Worm (Caenorhabditis elegans) whole organism, L1 larva: ENCODE measurements around the gene C01G10.10.
A peak's percentile ranks its signal among the peaks of the same experiment; 100 is the strongest.

Experiments
- C34B4.2 ChIP-seq: sonication (generic microtip); optimal IDR thresholded peaks from 2 replicates; lab custom pipeline; 2017; ENCODE audit warnings: mild to moderate bottlenecking, missing genetic modification characterization, missing compliant biosample characterization
- Y116A8C.19 ChIP-seq: sonication (generic microtip); optimal IDR thresholded peaks from 2 replicates; lab custom pipeline; 2016; ENCODE audit warnings: missing compliant biosample characterization, missing genetic modification characterization, borderline replicate concordance
- alr-1 ChIP-seq: fragments of 200-800 bp; sonication (Bioruptor generic); optimal IDR thresholded peaks from 2 replicates; lab custom pipeline; 2018; ENCODE audit warnings: borderline replicate concordance, mild to moderate bottlenecking, missing genetic modification characterization, missing compliant biosample characterization
- aly-2 ChIP-seq: fragments of 150-350 bp; optimal IDR thresholded peaks from 2 replicates; lab custom pipeline; 2014; ENCODE audit warnings: missing biosample characterization, missing genetic modification characterization
- ama-1 ChIP-seq: fragments of 150-350 bp; optimal IDR thresholded peaks from 2 replicates; lab custom pipeline; 2014
- blmp-1 ChIP-seq: fragments of 150-350 bp; optimal IDR thresholded peaks from 2 replicates; lab custom pipeline; 2014; ENCODE audit warnings: missing biosample characterization, missing genetic modification characterization
- ceh-63 ChIP-seq: fragments of 200-800 bp; sonication (Bioruptor generic); optimal IDR thresholded peaks from 2 replicates; lab custom pipeline; 2018; ENCODE audit warnings: mild to moderate bottlenecking, missing genetic modification characterization, missing compliant biosample characterization
- ceh-82 ChIP-seq, 3 experiments: fragments of 150-350 bp in 1 of 3; sonication (generic microtip) in 2 of 3; optimal IDR thresholded peaks; 2 replicates each; lab custom pipeline; 2014 to 2017; ENCODE audit warnings: missing biosample characterization in 3 of 3, missing genetic modification characterization in 3 of 3
- ceh-88 ChIP-seq: fragments of 200-800 bp; sonication (Bioruptor generic); IDR thresholded peaks from 2 replicates; pipeline ENCODE4 v1.3.6; 2022; ENCODE audit warnings: missing genetic modification characterization, missing compliant biosample characterization
- ceh-90 ChIP-seq: sonication (generic microtip); optimal IDR thresholded peaks from 2 replicates; lab custom pipeline; 2016; ENCODE audit warnings: missing genetic modification characterization, missing compliant biosample characterization
- dsc-1 ChIP-seq: sonication (generic microtip); optimal IDR thresholded peaks from 2 replicates; lab custom pipeline; 2016; ENCODE audit warnings: mild to moderate bottlenecking, missing genetic modification characterization, missing compliant biosample characterization
- egl-13 ChIP-seq: sonication (generic microtip); optimal IDR thresholded peaks from 2 replicates; lab custom pipeline; 2016; ENCODE audit warnings: missing genotype, missing genetic modification reagents, missing genetic modification characterization, missing compliant biosample characterization
- egl-27 ChIP-seq, 2 experiments: fragments of 150-350 bp in 1 of 2; sonication (generic microtip); optimal IDR thresholded peaks; 3 replicates each; lab custom pipeline; 2017 to 2018; ENCODE audit warnings: missing biosample characterization in 2 of 2, missing genetic modification characterization in 2 of 2, missing genetic modification reagents in 2 of 2
- elt-2 ChIP-seq: sonication (generic microtip); optimal IDR thresholded peaks from 2 replicates; lab custom pipeline; 2016; ENCODE audit warnings: missing genetic modification characterization, mild to moderate bottlenecking, inconsistent platforms, missing compliant biosample characterization, missing genetic modification reagents
- ets-5 ChIP-seq: fragments of 200-800 bp; sonication (Bioruptor generic); IDR thresholded peaks from 2 replicates; pipeline ENCODE4 v1.3.6; 2022; ENCODE audit warnings: missing genetic modification characterization, missing compliant biosample characterization
- fkh-10 ChIP-seq: sonication (generic microtip); optimal IDR thresholded peaks from 2 replicates; lab custom pipeline; 2017; ENCODE audit warnings: missing biosample characterization, missing genetic modification reagents, missing genetic modification characterization
- fkh-4 ChIP-seq: sonication (generic microtip); optimal IDR thresholded peaks from 2 replicates; lab custom pipeline; 2016; ENCODE audit warnings: missing compliant biosample characterization, missing genetic modification characterization, borderline replicate concordance
- fkh-8 ChIP-seq: sonication (generic microtip); optimal IDR thresholded peaks from 2 replicates; lab custom pipeline; 2016; ENCODE audit warnings: mild to moderate bottlenecking, missing genetic modification characterization, missing compliant biosample characterization
- fos-1 ChIP-seq: fragments of 150-350 bp; optimal IDR thresholded peaks from 2 replicates; lab custom pipeline; 2014; ENCODE audit warnings: missing biosample characterization, missing genetic modification characterization
- grh-1 ChIP-seq: fragments of 200-800 bp; sonication (Bioruptor generic); IDR thresholded peaks from 2 replicates; pipeline ENCODE4 v1.3.6; 2022; ENCODE audit warnings: missing genetic modification reagents, missing genetic modification characterization, missing compliant biosample characterization
- hlh-4 ChIP-seq: sonication (generic microtip); optimal IDR thresholded peaks from 2 replicates; lab custom pipeline; 2016; ENCODE audit warnings: mild to moderate bottlenecking, missing genetic modification characterization, missing compliant biosample characterization
- lin-14 ChIP-seq: fragments of 200-800 bp; sonication (Bioruptor generic); optimal IDR thresholded peaks from 2 replicates; lab custom pipeline; 2018; ENCODE audit warnings: mild to moderate bottlenecking, missing genetic modification characterization, moderate library complexity, missing compliant biosample characterization
- lin-39 ChIP-seq: fragments of 150-350 bp; optimal IDR thresholded peaks from 2 replicates; lab custom pipeline; 2014; ENCODE audit warnings: missing biosample characterization, missing genetic modification reagents, missing genetic modification characterization
- lir-3 ChIP-seq: sonication (generic microtip); optimal IDR thresholded peaks from 2 replicates; lab custom pipeline; 2016; ENCODE audit warnings: mild to moderate bottlenecking, missing genetic modification characterization, moderate library complexity, missing compliant biosample characterization; ENCODE audit not compliant: poor library complexity
- lsy-2 ChIP-seq, 2 experiments: fragments of 150-350 bp; optimal IDR thresholded peaks; 2 replicates each; lab custom pipeline; 2014; ENCODE audit warnings: missing biosample characterization in 2 of 2, missing genetic modification characterization in 2 of 2
- mdl-1 ChIP-seq, 2 experiments: fragments of 150-350 bp; optimal IDR thresholded peaks; 2 replicates each; lab custom pipeline; 2014 to 2017; ENCODE audit warnings: missing biosample characterization in 2 of 2, missing genetic modification characterization in 2 of 2, inconsistent platforms in 1 of 2
- mep-1 ChIP-seq: fragments of 150-350 bp; optimal IDR thresholded peaks from 2 replicates; lab custom pipeline; 2014; ENCODE audit warnings: missing biosample characterization, missing genetic modification characterization
- nhr-12 ChIP-seq: sonication (generic microtip); optimal IDR thresholded peaks from 2 replicates; lab custom pipeline; 2017; ENCODE audit warnings: missing biosample characterization, missing genetic modification characterization
- nhr-19 ChIP-seq: fragments of 200-800 bp; sonication (Bioruptor generic); conservative IDR thresholded peaks from 2 replicates; pipeline ENCODE4 v1.3.6; 2022; ENCODE audit warnings: missing genetic modification characterization, missing compliant biosample characterization
- nhr-20 ChIP-seq: sonication (generic microtip); optimal IDR thresholded peaks from 2 replicates; lab custom pipeline; 2016; ENCODE audit warnings: mild to moderate bottlenecking, missing genetic modification characterization, missing compliant biosample characterization
- nhr-47 ChIP-seq: sonication (generic microtip); optimal IDR thresholded peaks from 2 replicates; lab custom pipeline; 2016; ENCODE audit warnings: mild to moderate bottlenecking, missing genetic modification characterization, moderate library complexity, missing compliant biosample characterization
- nhr-76 ChIP-seq: sonication (generic microtip); optimal IDR thresholded peaks from 2 replicates; lab custom pipeline; 2017; ENCODE audit warnings: missing biosample characterization, missing genetic modification characterization
- nhr-77 ChIP-seq: fragments of 150-350 bp; optimal IDR thresholded peaks from 2 replicates; lab custom pipeline; 2014; ENCODE audit warnings: missing biosample characterization, missing genetic modification characterization
- nhr-84 ChIP-seq: sonication (generic microtip); optimal IDR thresholded peaks from 2 replicates; lab custom pipeline; 2017; ENCODE audit warnings: missing biosample characterization, missing genetic modification characterization
- nhr-85 ChIP-seq: sonication (generic microtip); peaks from one replicate; lab custom pipeline; 2016; ENCODE audit warnings: missing genetic modification characterization, inconsistent platforms, missing compliant biosample characterization
- nhr-90 ChIP-seq: sonication (generic microtip); optimal IDR thresholded peaks from 2 replicates; lab custom pipeline; 2016; ENCODE audit warnings: mild to moderate bottlenecking, missing genetic modification characterization, missing compliant biosample characterization; ENCODE audit not compliant: poor library complexity
- pag-3 ChIP-seq: sonication (generic microtip); optimal IDR thresholded peaks from 2 replicates; lab custom pipeline; 2017; ENCODE audit warnings: missing genetic modification characterization, mild to moderate bottlenecking, missing compliant biosample characterization, antibody characterized with exemption, borderline replicate concordance; ENCODE audit not compliant: insufficient read depth
- skn-1 ChIP-seq: fragments of 150-350 bp; optimal IDR thresholded peaks from 2 replicates; lab custom pipeline; 2014; ENCODE audit warnings: missing biosample characterization, missing genetic modification characterization
- snu-23 ChIP-seq: sonication (generic microtip); optimal IDR thresholded peaks from 2 replicates; lab custom pipeline; 2016; ENCODE audit warnings: missing genetic modification characterization, missing compliant biosample characterization
- sptf-1 ChIP-seq: fragments of 150-350 bp; optimal IDR thresholded peaks from 2 replicates; lab custom pipeline; 2014; ENCODE audit warnings: missing biosample characterization, missing genetic modification characterization
- swsn-7 ChIP-seq: sonication (generic microtip); optimal IDR thresholded peaks from 2 replicates; lab custom pipeline; 2016; ENCODE audit warnings: missing genetic modification characterization, missing compliant biosample characterization
- tbx-2 ChIP-seq: sonication (generic microtip); optimal IDR thresholded peaks from 2 replicates; lab custom pipeline; 2016; ENCODE audit warnings: missing genetic modification characterization, missing compliant biosample characterization
- unc-30 ChIP-seq: sonication (generic microtip); optimal IDR thresholded peaks from 2 replicates; lab custom pipeline; 2017; ENCODE audit warnings: missing biosample characterization, missing genetic modification characterization
- unc-62 ChIP-seq: fragments of 150-350 bp; optimal IDR thresholded peaks from 2 replicates; lab custom pipeline; 2014; ENCODE audit warnings: missing biosample characterization, missing genetic modification reagents, missing genetic modification characterization
- unc-86 ChIP-seq: sonication (generic microtip); optimal IDR thresholded peaks from 2 replicates; lab custom pipeline; 2016; ENCODE audit warnings: missing genetic modification characterization, missing compliant biosample characterization
- zag-1 ChIP-seq: fragments of 150-350 bp; optimal IDR thresholded peaks from 2 replicates; lab custom pipeline; 2014; ENCODE audit warnings: missing biosample characterization, missing genetic modification characterization
- ztf-11 ChIP-seq, 2 experiments: sonication (generic microtip); optimal IDR thresholded peaks; 2 replicates each; lab custom pipeline; 2016 to 2017; ENCODE audit warnings: missing genetic modification characterization in 2 of 2, missing biosample characterization in 1 of 2, missing compliant biosample characterization in 1 of 2

The C01G10.10 gene

ce11 chrV:15088613-15089012 lies 6.4 kb upstream of the C01G10.10 start, which contains the start of gene C01G10.18:
C01G10.18 (minus strand) TSS chrV:15088713.
- no peak for TF ChIP-seq lin-39 (tag; lab: Kevin White, UChicago)
- TF ChIP-seq zag-1 (tag; lab: Kevin White, UChicago): no peak

ce11 chrV:15087207-15087706 lies 5.0 kb upstream of the C01G10.10 start, which contains the start of the genes C01G10.15 and C01G10.6:
C01G10.15 (minus strand) TSS chrV:15087307.
C01G10.6 (plus strand) TSS chrV:15087656.
- no peak for TF ChIP-seq lin-39 (tag; lab: Kevin White, UChicago)
- no peak for TF ChIP-seq blmp-1 (tag; lab: Kevin White, UChicago)
- TF ChIP-seq mep-1 (tag; lab: Kevin White, UChicago): no peak
- peak; percentile 52 for TF ChIP-seq nhr-77 (tag; lab: Kevin White, UChicago)
- TF ChIP-seq Y116A8C.19 (tag; lab: Kevin White, UChicago): no peak
- no peak for TF ChIP-seq nhr-84 (tag; lab: Kevin White, UChicago)
- no peak for TF ChIP-seq fos-1
- no peak for TF ChIP-seq unc-86
- no peak for TF ChIP-seq sptf-1 (tag; lab: Kevin White, UChicago)
- peak; percentile 39 for TF ChIP-seq lin-14
- no peak for TF ChIP-seq skn-1 (tag; lab: Kevin White, UChicago)
- TF ChIP-seq fkh-10 (GFP tag; lab: Kevin White, UChicago): no peak
- no peak for TF ChIP-seq nhr-85
- TF ChIP-seq ztf-11 (tag; optimal IDR thresholded peaks at IDR 0.05; lab: Kevin White, UChicago): no peak
- TF ChIP-seq unc-62 (GFP tag; lab: Kevin White, UChicago): no peak
- TF ChIP-seq hlh-4 (tag; lab: Kevin White, UChicago): no peak
- TF ChIP-seq lir-3: no peak
- TF ChIP-seq nhr-12 (tag; lab: Kevin White, UChicago): no peak
- TF ChIP-seq fkh-4 (tag; lab: Kevin White, UChicago): no peak
- TF ChIP-seq ceh-82 (tag; optimal IDR thresholded peaks at IDR 0.05; lab: Kevin White, UChicago): no peak
- no peak for TF ChIP-seq ama-1
- no peak for TF ChIP-seq pag-3 (tag; lab: Kevin White, UChicago)
- no peak for TF ChIP-seq mdl-1 (tag; optimal IDR thresholded peaks at IDR 0.05; lab: Kevin White, UChicago)
- no peak for TF ChIP-seq nhr-47
- no peak for TF ChIP-seq egl-27 (tag; optimal IDR thresholded peaks at IDR 0.05; lab: Kevin White, UChicago)
- TF ChIP-seq tbx-2 (tag; lab: Kevin White, UChicago): peak; percentile 29

DNA sequence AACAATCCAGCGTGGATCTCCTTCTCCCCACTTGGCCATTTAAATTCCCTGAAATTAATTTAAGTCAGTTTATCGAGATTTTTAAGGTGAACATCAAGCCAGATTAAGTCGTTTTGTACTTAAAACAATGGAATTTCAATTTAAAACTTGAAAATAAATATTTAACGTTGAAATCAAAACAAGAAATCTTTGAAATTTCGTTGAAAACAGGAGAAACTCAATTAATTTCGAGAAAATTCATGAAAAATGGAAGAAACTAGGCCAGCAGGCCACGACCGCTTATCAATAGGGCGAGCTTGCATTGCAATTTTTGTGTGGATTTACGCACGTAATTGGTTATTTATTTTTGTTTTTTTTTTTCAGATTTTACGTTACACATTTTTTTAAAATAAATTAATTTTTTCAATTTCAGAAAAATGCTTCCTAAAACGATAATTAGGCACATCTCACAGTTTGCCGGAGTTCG lies 3.1 kb upstream of the C01G10.10 start, which contains the start of the genes ahsa-1 and C01G10.7:
TSS of gene ahsa-1 (minus strand) at position 51 of the 466 bp plus-strand sequence.
TSS of gene C01G10.7 (plus strand) at position 413 of the 466 bp plus-strand sequence.
- TF ChIP-seq alr-1 (tag; lab: Kevin White, UChicago) (no peak), nhr-76 (no peak), unc-30 (no peak), dsc-1 (tag; lab: Kevin White, UChicago) (peak; percentile 94), snu-23 (GFP tag; lab: Kevin White, UChicago) (peak; percentile 95), fkh-4 (tag; lab: Kevin White, UChicago) (peak; percentile 94), nhr-85 (peak; percentile 97), nhr-12 (tag; lab: Kevin White, UChicago) (no peak), C34B4.2 (tag; lab: Kevin White, UChicago) (no peak), ceh-88 (GFP tag; lab: Robert Waterston, UW) (peak; percentile 53; the same call in 1 of the 2 replicates), ceh-90 (peak; percentile 92), egl-13 (tag; lab: Kevin White, UChicago) (no peak), ceh-82 (tag; optimal IDR thresholded peaks at IDR 0.05; lab: Kevin White, UChicago) (peak; percentile 83 to 91 (median 87)), swsn-7 (tag; lab: Kevin White, UChicago) (peak; percentile 90), unc-86 (peak; percentile 85), nhr-47 (peak; percentile 94), aly-2 (tag; lab: Kevin White, UChicago) (peak; percentile 38), ama-1 (peak; percentile 25), fkh-8 (tag; lab: Kevin White, UChicago) (peak; percentile 92), ets-5 (GFP tag; lab: Robert Waterston, UW) (no peak), nhr-84 (tag; lab: Kevin White, UChicago) (no peak), elt-2 (peak; percentile 69), nhr-90 (tag; lab: Kevin White, UChicago) (peak; percentile 95), nhr-20 (tag; lab: Kevin White, UChicago) (peak; percentile 92), nhr-19 (GFP tag; lab: Robert Waterston, UW) (peak; percentile 87), mdl-1 (tag; optimal IDR thresholded peaks at IDR 0.05; lab: Kevin White, UChicago) (peak in 1 of 2 experiments; percentile 66), lsy-2 (tag; optimal IDR thresholded peaks at IDR 0.05; lab: Kevin White, UChicago) (peak; percentile 89 to 93), grh-1 (GFP tag; lab: Robert Waterston, UW) (peak; percentile 74), ceh-63 (GFP tag; lab: Kevin White, UChicago) (no peak), lir-3 (peak; percentile 97)
